Fruit fly (Drosophila melanogaster) whole organism, embryonic: Measurements from ENCODE around the gene CG18233.

Experiments
- CG10147 ChIP-seq: fragments of 200-800 bp; sonication (Bioruptor generic); optimal IDR thresholded peaks from 2 replicates; lab custom pipeline; 2019; ENCODE audit warnings: missing biosample characterization, mild to moderate bottlenecking, missing genetic modification characterization, moderate library complexity
- CG10267 ChIP-seq: fragments of 200-800 bp; sonication (Bioruptor generic); optimal IDR thresholded peaks from 2 replicates; lab custom pipeline; 2018; ENCODE audit warnings: missing biosample characterization, mild to moderate bottlenecking, missing genetic modification characterization, moderate library complexity
- CG14667 ChIP-seq: fragments of 200-800 bp; sonication (Bioruptor generic); IDR thresholded peaks from 2 replicates; pipeline ENCODE4 v1.3.6; 2022; ENCODE audit warnings: missing biosample characterization, missing genetic modification characterization
- CG15479 ChIP-seq: fragments of 200-800 bp; sonication (Bioruptor generic); optimal IDR thresholded peaks from 3 replicates; lab custom pipeline; 2019; ENCODE audit warnings: missing biosample characterization, mild to moderate bottlenecking, missing genetic modification characterization, moderate library complexity
- CG17802 ChIP-seq: fragments of 200-800 bp; sonication (Bioruptor generic); optimal IDR thresholded peaks from 2 replicates; lab custom pipeline; 2018; ENCODE audit warnings: missing biosample characterization, mild to moderate bottlenecking, missing genetic modification characterization, moderate library complexity
- CG18262 ChIP-seq: fragments of 200-800 bp; optimal IDR thresholded peaks from 3 replicates; lab custom pipeline; 2019; ENCODE audit warnings: missing biosample characterization, mild to moderate bottlenecking, missing genetic modification characterization, moderate library complexity
- CG18599 ChIP-seq: fragments of 200-800 bp; sonication (Bioruptor generic); optimal IDR thresholded peaks from 3 replicates; lab custom pipeline; 2017; ENCODE audit warnings: missing biosample characterization, missing genetic modification characterization, mild to moderate bottlenecking, moderate library complexity, missing genetic modification reagents
- CG2678 ChIP-seq: fragments of 200-800 bp; sonication (Bioruptor generic); optimal IDR thresholded peaks from 3 replicates; lab custom pipeline; 2019; ENCODE audit warnings: missing biosample characterization, mild to moderate bottlenecking, missing genetic modification characterization, moderate library complexity
- CG30403 ChIP-seq: fragments of 200-800 bp; sonication (Bioruptor generic); optimal IDR thresholded peaks from 3 replicates; lab custom pipeline; 2016; ENCODE audit warnings: missing biosample characterization, missing genetic modification characterization
- CG32772 ChIP-seq: fragments of 200-800 bp; sonication (Bioruptor generic); IDR thresholded peaks from 2 replicates; pipeline ENCODE4 v1.3.6; 2022; ENCODE audit warnings: missing biosample characterization, missing genetic modification characterization
- CG34224 ChIP-seq: fragments of 200-800 bp; sonication (Bioruptor generic); IDR thresholded peaks from 3 replicates; pipeline ENCODE4 v1.3.6; 2022; ENCODE audit warnings: missing biosample characterization, missing genetic modification characterization; ENCODE audit not compliant: partially characterized antibody
- CG3847 ChIP-seq: fragments of 200-800 bp; sonication (Bioruptor generic); IDR thresholded peaks from 2 replicates; pipeline ENCODE4 v1.3.6; 2022; ENCODE audit warnings: missing biosample characterization, missing genetic modification characterization
- CG4360 ChIP-seq: fragments of 200-800 bp; sonication (Bioruptor generic); IDR thresholded peaks from 2 replicates; pipeline ENCODE4 v1.3.6; 2022; ENCODE audit warnings: missing biosample characterization, missing genetic modification characterization
- CG4730 ChIP-seq: fragments of 200-800 bp; sonication (Bioruptor generic); IDR thresholded peaks from 2 replicates; pipeline ENCODE4 v1.3.6; 2022; ENCODE audit warnings: missing biosample characterization, missing genetic modification characterization
- CG4854 ChIP-seq: fragments of 200-800 bp; sonication (Bioruptor generic); optimal IDR thresholded peaks from 2 replicates; lab custom pipeline; 2016; ENCODE audit warnings: missing biosample characterization, missing genetic modification characterization, inconsistent platforms
- CG5180 ChIP-seq: fragments of 200-800 bp; sonication (Bioruptor generic); optimal IDR thresholded peaks from 3 replicates; lab custom pipeline; 2017; ENCODE audit warnings: missing biosample characterization, missing genetic modification characterization, mild to moderate bottlenecking, moderate library complexity, missing genetic modification reagents
- CG6654 ChIP-seq: fragments of 200-800 bp; sonication (Bioruptor generic); optimal IDR thresholded peaks from 2 replicates; lab custom pipeline; 2017; ENCODE audit warnings: missing biosample characterization, mild to moderate bottlenecking, missing genetic modification characterization
- CG6813 ChIP-seq: fragments of 200-800 bp; sonication (Bioruptor generic); optimal IDR thresholded peaks from 2 replicates; lab custom pipeline; 2017; ENCODE audit warnings: missing biosample characterization, missing genetic modification characterization, mild to moderate bottlenecking, moderate library complexity, missing genetic modification reagents
- CG7987 ChIP-seq: fragments of 200-800 bp; sonication (Bioruptor generic); optimal IDR thresholded peaks from 2 replicates; lab custom pipeline; 2018; ENCODE audit warnings: missing biosample characterization, mild to moderate bottlenecking, missing genetic modification characterization, moderate library complexity
- CG8290 ChIP-seq, 3 experiments: fragments of 200-800 bp; sonication (Bioruptor generic); optimal IDR thresholded peaks; 2 replicates each; lab custom pipeline; 2016 to 2019; ENCODE audit warnings: missing biosample characterization in 3 of 3, missing genetic modification characterization in 3 of 3, mild to moderate bottlenecking in 2 of 3, moderate library complexity in 1 of 3
- CTCF ChIP-seq: fragments of 200-800 bp; sonication (Bioruptor generic); optimal IDR thresholded peaks from 2 replicates; lab custom pipeline; 2017; ENCODE audit warnings: missing biosample characterization, mild to moderate bottlenecking, missing genetic modification characterization, moderate library complexity
- HLH4C ChIP-seq: fragments of 200-800 bp; sonication (Bioruptor generic); IDR thresholded peaks from 3 replicates; pipeline ENCODE4 v1.3.6; 2022; ENCODE audit warnings: missing biosample characterization, missing genetic modification characterization; ENCODE audit not compliant: partially characterized antibody
- HmgD ChIP-seq: fragments of 200-800 bp; sonication (Bioruptor generic); optimal IDR thresholded peaks from 3 replicates; lab custom pipeline; 2016; ENCODE audit warnings: missing biosample characterization, missing genetic modification characterization
- MTF-1 ChIP-seq: fragments of 200-800 bp; sonication (Bioruptor generic); optimal IDR thresholded peaks from 2 replicates; lab custom pipeline; 2018; ENCODE audit warnings: missing biosample characterization, mild to moderate bottlenecking, missing genetic modification characterization, borderline replicate concordance
- Oaz ChIP-seq: fragments of 200-800 bp; sonication (Bioruptor generic); IDR thresholded peaks from 2 replicates; pipeline ENCODE4 v1.3.6; 2022; ENCODE audit warnings: missing biosample characterization, missing genetic modification characterization
- Six4 ChIP-seq: fragments of 200-800 bp; sonication (Bioruptor generic); optimal IDR thresholded peaks from 2 replicates; lab custom pipeline; 2016; ENCODE audit warnings: missing biosample characterization, missing genetic modification characterization
- YL-1 ChIP-seq: fragments of 200-800 bp; sonication (Bioruptor generic); optimal IDR thresholded peaks from 3 replicates; lab custom pipeline; 2017; ENCODE audit warnings: missing biosample characterization, mild to moderate bottlenecking, missing genetic modification characterization
- abd-A ChIP-seq: fragments of 200-800 bp; sonication (Bioruptor generic); optimal IDR thresholded peaks from 3 replicates; lab custom pipeline; 2019; ENCODE audit warnings: missing biosample characterization, mild to moderate bottlenecking, missing genetic modification characterization, moderate library complexity
- ase ChIP-seq: fragments of 200-800 bp; sonication (Bioruptor generic); IDR thresholded peaks from 3 replicates; pipeline ENCODE4 v1.3.6; 2022; ENCODE audit warnings: missing biosample characterization, missing genetic modification characterization
- bcd ChIP-seq: fragments of 200-800 bp; sonication (Bioruptor generic); optimal IDR thresholded peaks from 2 replicates; lab custom pipeline; 2017; ENCODE audit warnings: missing biosample characterization, mild to moderate bottlenecking, missing genetic modification characterization
- dm ChIP-seq: fragments of 200-800 bp; sonication (Bioruptor generic); optimal IDR thresholded peaks from 3 replicates; lab custom pipeline; 2016; ENCODE audit warnings: missing biosample characterization, missing genetic modification characterization
- dmrt99B ChIP-seq: fragments of 200-800 bp; sonication (Bioruptor generic); optimal IDR thresholded peaks from 2 replicates; lab custom pipeline; 2018; ENCODE audit warnings: missing biosample characterization, mild to moderate bottlenecking, missing genetic modification characterization, moderate library complexity
- emc ChIP-seq: fragments of 200-800 bp; sonication (Bioruptor generic); optimal IDR thresholded peaks from 2 replicates; lab custom pipeline; 2016; ENCODE audit warnings: missing biosample characterization, missing genetic modification characterization
- grn ChIP-seq: fragments of 200-800 bp; sonication (Bioruptor generic); optimal IDR thresholded peaks from 3 replicates; lab custom pipeline; 2017; ENCODE audit warnings: missing biosample characterization, missing genetic modification characterization
- hkb ChIP-seq, 2 experiments: fragments of 200-800 bp in 1 of 2; fragments of >200 bp in 1 of 2; sonication (Bioruptor generic) in 1 of 2; IDR thresholded peaks in 1 of 2; optimal IDR thresholded peaks in 1 of 2; 2 replicates each; pipeline versions ENCODE4 v1.3.6 to Lab custom; 2017 to 2022; ENCODE audit warnings: missing biosample characterization in 1 of 2, missing genetic modification characterization in 1 of 2
- ken ChIP-seq: fragments of 200-800 bp; sonication (Bioruptor generic); IDR thresholded peaks from 3 replicates; pipeline ENCODE4 v1.3.6; 2022; ENCODE audit warnings: missing biosample characterization, missing genetic modification characterization
- knrl ChIP-seq: fragments of 200-800 bp; sonication (Bioruptor generic); IDR thresholded peaks from 3 replicates; pipeline ENCODE4 v1.3.6; 2022; ENCODE audit warnings: missing biosample characterization, missing genetic modification characterization; ENCODE audit not compliant: partially characterized antibody
- nau ChIP-seq: fragments of 200-800 bp; sonication (Bioruptor generic); optimal IDR thresholded peaks from 3 replicates; lab custom pipeline; 2017; ENCODE audit warnings: missing biosample characterization, mild to moderate bottlenecking, missing genetic modification characterization, missing genetic modification reagents
- pfk ChIP-seq: fragments of 200-800 bp; sonication (Bioruptor generic); optimal IDR thresholded peaks from 2 replicates; lab custom pipeline; 2018; ENCODE audit warnings: missing biosample characterization, mild to moderate bottlenecking, missing genetic modification characterization, moderate library complexity
- pita ChIP-seq: fragments of 200-800 bp; sonication (Bioruptor generic); optimal IDR thresholded peaks from 2 replicates; lab custom pipeline; 2017; ENCODE audit warnings: missing biosample characterization, mild to moderate bottlenecking, missing genetic modification characterization
- scrt ChIP-seq: fragments of 200-800 bp; sonication (Bioruptor generic); optimal IDR thresholded peaks from 2 replicates; lab custom pipeline; 2018; ENCODE audit warnings: missing biosample characterization, mild to moderate bottlenecking, missing genetic modification characterization, moderate library complexity
- sens-2 ChIP-seq: fragments of 200-800 bp; sonication (Bioruptor generic); IDR thresholded peaks from 2 replicates; pipeline ENCODE4 v1.3.6; 2022; ENCODE audit warnings: missing biosample characterization, missing genetic modification characterization
- sim ChIP-seq: fragments of 200-800 bp; sonication (Bioruptor generic); IDR thresholded peaks from 2 replicates; pipeline ENCODE4 v1.3.6; 2022; ENCODE audit warnings: missing biosample characterization, missing genetic modification characterization
- slbo ChIP-seq: fragments of 200-800 bp; sonication (Bioruptor generic); IDR thresholded peaks from 2 replicates; pipeline ENCODE4 v1.3.6; 2022; ENCODE audit warnings: missing biosample characterization, missing genetic modification characterization
- slou ChIP-seq: fragments of 200-800 bp; sonication (Bioruptor generic); optimal IDR thresholded peaks from 3 replicates; lab custom pipeline; 2016; ENCODE audit warnings: missing biosample characterization, missing genetic modification characterization
- sob ChIP-seq: fragments of 200-800 bp; sonication (Bioruptor generic); IDR thresholded peaks from 2 replicates; pipeline ENCODE4 v1.3.6; 2022; ENCODE audit warnings: missing biosample characterization, missing genetic modification characterization
- usp ChIP-seq: fragments of >200 bp; optimal IDR thresholded peaks from 2 replicates; lab custom pipeline; 2017; ENCODE audit warnings: missing biosample characterization, missing genetic modification characterization
- vfl ChIP-seq: fragments of 200-800 bp; sonication (Bioruptor generic); optimal IDR thresholded peaks from 2 replicates; lab custom pipeline; 2016; ENCODE audit warnings: missing biosample characterization, missing genetic modification characterization
- zfh1 ChIP-seq: fragments of 200-800 bp; sonication (Bioruptor generic); IDR thresholded peaks from 3 replicates; pipeline ENCODE4 v1.3.6; 2022; ENCODE audit warnings: missing biosample characterization, missing genetic modification characterization
- zfh2 ChIP-seq: fragments of 200-800 bp; sonication (Bioruptor generic); optimal IDR thresholded peaks from 2 replicates; lab custom pipeline; 2016; ENCODE audit warnings: missing biosample characterization, missing genetic modification characterization

CG18233 gene

DNA sequence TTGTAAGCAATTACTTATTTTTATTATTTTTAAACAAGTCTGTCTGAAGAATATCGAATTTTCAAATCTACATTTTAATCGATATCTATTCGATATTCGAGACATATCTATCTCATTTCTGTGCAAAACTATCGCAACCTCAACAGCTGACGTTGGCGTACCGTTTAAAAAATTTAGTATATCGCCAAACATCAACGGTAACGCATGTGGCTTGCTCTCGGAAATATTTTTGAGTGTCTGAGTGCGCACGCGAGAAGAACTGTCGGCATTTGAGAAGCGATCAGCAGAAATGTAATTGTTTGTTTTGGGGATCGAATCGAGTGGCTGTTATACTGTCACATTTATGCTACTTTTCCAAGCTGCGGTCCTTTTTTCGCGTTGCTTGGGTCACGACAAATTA is 20.5 kb downstream of the CG18233 start, which contains the start of gene MYPT-75D (continued):
- peak; percentile 80 for TF ChIP-seq knrl (GFP tag; lab: Robert Waterston, UW)
- TF ChIP-seq HLH4C (GFP tag; lab: Robert Waterston, UW), result peak; percentile 87
- no peak for TF ChIP-seq Six4
- TF ChIP-seq CG7987 (GFP tag; lab: Kevin White, UChicago), result peak; percentile 32
- no peak for TF ChIP-seq CG18599 (GFP tag; lab: Kevin White, UChicago)
- TF ChIP-seq ase, result no peak
- TF ChIP-seq CG8290 (GFP tag; optimal IDR thresholded peaks at IDR 0.05; lab: Kevin White, UChicago), result peak; percentile 16
- TF ChIP-seq CG8290 (tag; optimal IDR thresholded peaks at IDR 0.05; lab: Kevin White, UChicago), result peak; percentile 22 to 87
- no peak; the same call in 1 of the 2 replicates for TF ChIP-seq sens-2
- TF ChIP-seq bcd (GFP tag; lab: Kevin White, UChicago), result no peak
- no peak for TF ChIP-seq CG5180 (GFP tag; lab: Kevin White, UChicago)
- TF ChIP-seq slbo (GFP tag; lab: Robert Waterston, UW), result 0 out of 2 replicates have a peak, but pooled peaks have one; percentile 27
- TF ChIP-seq emc (GFP tag; lab: Kevin White, UChicago), result no peak
- TF ChIP-seq MTF-1 (GFP tag; lab: Kevin White, UChicago), result peak; percentile 30
- no peak for TF ChIP-seq CG15479 (GFP tag; lab: Kevin White, UChicago)
- no peak for TF ChIP-seq CG4360 (GFP tag; lab: Robert Waterston, UW)
- TF ChIP-seq nau (GFP tag; lab: Kevin White, UChicago), result no peak
- TF ChIP-seq Oaz, result no peak
- 0 out of 2 replicates have a peak, but pooled peaks have one; percentile 33 for TF ChIP-seq sob (GFP tag; lab: Robert Waterston, UW)
- TF ChIP-seq CG18262 (tag; lab: Kevin White, UChicago), result peak; percentile 16
- no peak for TF ChIP-seq vfl (GFP tag; lab: Kevin White, UChicago)
- TF ChIP-seq CG4854, result no peak
- TF ChIP-seq CG2678 (tag; lab: Kevin White, UChicago), result peak; percentile 39
- no peak for TF ChIP-seq usp (GFP tag; lab: Kevin White, UChicago)
- TF ChIP-seq dm (GFP tag; lab: Kevin White, UChicago), result peak; percentile 57
- TF ChIP-seq CG10147, result no peak
- peak; percentile 28 for TF ChIP-seq YL-1 (GFP tag; lab: Kevin White, UChicago)
- TF ChIP-seq CG10267 (tag; lab: Kevin White, UChicago), result peak; percentile 59
- TF ChIP-seq hkb (optimal IDR thresholded peaks at IDR 0.05; lab: Kevin White, UChicago), result no peak
- TF ChIP-seq hkb (GFP tag; IDR thresholded peaks at IDR 0.05; lab: Robert Waterston, UW), result peak; percentile 11; the same call in 1 of the 2 replicates
- TF ChIP-seq dmrt99B (tag; lab: Kevin White, UChicago), result no peak
- peak; percentile 3 for TF ChIP-seq HmgD
- TF ChIP-seq CG17802 (tag; lab: Kevin White, UChicago), result no peak
- peak; percentile 27 for TF ChIP-seq CG6813 (GFP tag; lab: Kevin White, UChicago)
- TF ChIP-seq zfh1 (GFP tag; lab: Robert Waterston, UW), result no peak
- no peak for TF ChIP-seq CG4730 (GFP tag; lab: Robert Waterston, UW)
- peak; percentile 24 for TF ChIP-seq abd-A (tag; lab: Kevin White, UChicago)
- TF ChIP-seq CG32772 (GFP tag; lab: Robert Waterston, UW), result peak; percentile 18
- no peak for TF ChIP-seq pfk
- TF ChIP-seq CG30403 (GFP tag; lab: Kevin White, UChicago), result no peak
- TF ChIP-seq slou (GFP tag; lab: Kevin White, UChicago), result no peak
- peak; percentile 47 for TF ChIP-seq grn
- TF ChIP-seq ken (GFP tag; lab: Robert Waterston, UW), result no peak
- TF ChIP-seq CG34224, result peak; percentile 98
- TF ChIP-seq CTCF (GFP tag; lab: Kevin White, UChicago), result no peak
- TF ChIP-seq CG6654 (GFP tag; lab: Kevin White, UChicago), result no peak
- no peak for TF ChIP-seq CG14667 (GFP tag; lab: Robert Waterston, UW)
- no peak for TF ChIP-seq pita (GFP tag; lab: Kevin White, UChicago)
- no peak for TF ChIP-seq sim (GFP tag; lab: Robert Waterston, UW)
- TF ChIP-seq CG3847 (GFP tag; lab: Robert Waterston, UW), result no peak
- no peak for TF ChIP-seq zfh2
- no peak for TF ChIP-seq scrt (GFP tag; lab: Kevin White, UChicago)
